Fruit fly (Drosophila melanogaster) whole organism, adult: Measurements from ENCODE around the gene CG10035.

ENCODE experiments used
- CG11617 ChIP-seq: fragments of 200-800 bp; sonication (Bioruptor generic); optimal IDR thresholded peaks from 2 replicates; lab custom pipeline; 2017; ENCODE audit warnings: mild to moderate bottlenecking, missing biosample characterization, missing genetic modification reagents, missing genetic modification characterization
- CG33017 ChIP-seq: fragments of 200-800 bp; sonication (Bioruptor generic); optimal IDR thresholded peaks from 2 replicates; lab custom pipeline; 2018; ENCODE audit warnings: missing biosample characterization, mild to moderate bottlenecking, missing genetic modification characterization, moderate library complexity
- CG7045 ChIP-seq: fragments of 200-800 bp; sonication (Bioruptor generic); optimal IDR thresholded peaks from 2 replicates; lab custom pipeline; 2017; ENCODE audit warnings: missing biosample characterization, mild to moderate bottlenecking, missing genetic modification characterization
- CG7101 ChIP-seq: fragments of 200-800 bp; sonication (Bioruptor generic); optimal IDR thresholded peaks from 2 replicates; lab custom pipeline; 2018; ENCODE audit warnings: missing biosample characterization, mild to moderate bottlenecking, missing genetic modification characterization, moderate library complexity
- Clk ChIP-seq: fragments of 200-800 bp; sonication (Bioruptor generic); optimal IDR thresholded peaks from 2 replicates; lab custom pipeline; 2017; ENCODE audit warnings: missing biosample characterization, missing genetic modification characterization
- Hr96 ChIP-seq: fragments of 200-800 bp; sonication (Bioruptor generic); optimal IDR thresholded peaks from 2 replicates; lab custom pipeline; 2016; ENCODE audit warnings: missing biosample characterization, missing genetic modification characterization
- Mnt ChIP-seq: fragments of 200-800 bp; sonication (Bioruptor generic); optimal IDR thresholded peaks from 2 replicates; lab custom pipeline; 2016; ENCODE audit warnings: missing biosample characterization, mild to moderate bottlenecking, missing genetic modification characterization
- cic ChIP-seq: fragments of 200-800 bp; sonication (Bioruptor generic); optimal IDR thresholded peaks from 2 replicates; lab custom pipeline; 2017; ENCODE audit warnings: missing biosample characterization, mild to moderate bottlenecking, missing genetic modification characterization, moderate library complexity
- cnc ChIP-seq, 2 experiments: fragments of >200 bp; optimal IDR thresholded peaks; 2 replicates each; lab custom pipeline; 2017
- ovo ChIP-seq: fragments of 200-800 bp; sonication (Bioruptor generic); optimal IDR thresholded peaks from 2 replicates; lab custom pipeline; 2016; ENCODE audit warnings: missing biosample characterization, missing genetic modification characterization
- tj ChIP-seq: fragments of 200-800 bp; sonication (Bioruptor generic); optimal IDR thresholded peaks from 3 replicates; lab custom pipeline; 2017; ENCODE audit warnings: missing biosample characterization, mild to moderate bottlenecking, missing genetic modification characterization, moderate library complexity
- toe ChIP-seq: fragments of 200-800 bp; sonication (Bioruptor generic); optimal IDR thresholded peaks from 2 replicates; lab custom pipeline; 2016; ENCODE audit warnings: missing biosample characterization, missing genetic modification characterization

- TF ChIP-seq CG7045 = no peak
- TF ChIP-seq ovo (GFP tag; lab: Kevin White, UChicago) = no peak
- TF ChIP-seq toe (GFP tag; lab: Kevin White, UChicago) = no peak
- TF ChIP-seq CG33017 = no peak
- TF ChIP-seq Hr96 (GFP tag; lab: Kevin White, UChicago) = no peak
- no peak for TF ChIP-seq Mnt
- no peak for TF ChIP-seq CG7101 (tag; lab: Kevin White, UChicago)
- no peak for TF ChIP-seq Clk (GFP tag; lab: Kevin White, UChicago)
- TF ChIP-seq tj (GFP tag; lab: Kevin White, UChicago) = no peak
- TF ChIP-seq cic (GFP tag; lab: Kevin White, UChicago) = no peak
- TF ChIP-seq CG11617 = no peak
- TF ChIP-seq cnc (optimal IDR thresholded peaks at IDR 0.05; lab: Kevin White, UChicago) = no peak
Measured at dm6 chr3R:12395880-12396279, 13.4 kb upstream of the CG10035 start, which contains the start of the genes CG10096 and CG10097.
